Fruit fly (Drosophila melanogaster): ENCODE data around the gene rdhB.

DNA sequence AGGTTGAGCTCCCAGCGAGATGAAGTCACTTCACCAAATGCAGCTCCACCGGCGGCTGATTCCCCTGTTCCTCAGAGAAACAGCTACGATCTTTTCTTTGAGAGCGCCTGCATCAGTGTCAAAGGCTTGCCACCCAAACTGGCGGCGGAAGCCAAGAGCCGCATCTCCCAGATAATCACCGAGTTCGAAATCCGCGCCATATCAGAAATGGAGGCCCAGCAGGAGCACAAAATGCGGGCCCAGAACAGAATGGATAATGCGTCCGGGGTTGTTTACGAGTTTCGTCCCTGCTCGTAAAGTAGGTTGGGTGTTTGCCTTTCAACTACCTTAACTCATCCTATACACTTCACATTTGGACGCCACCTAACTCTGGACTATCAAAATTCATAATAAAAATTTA lies 30.2 kb downstream of the rdhB start, which contains the start of gene Gpdh3:
- TF ChIP-seq CG8478 (optimal IDR thresholded peaks at IDR 0.05) (no peak), CTCF (optimal IDR thresholded peaks at IDR 0.05) (no peak)
